Worm (Caenorhabditis elegans) whole organism, L4/young adult: Measurements from ENCODE around the gene phat-8.
"Not testable (repeated sequence)": the region's sequence is repeated elsewhere in the genome, so short reads cannot be mapped to it uniquely, and the experiment has no call there.

Experiments
- W03F9.2 ChIP-seq: fragments of 150-350 bp; optimal IDR thresholded peaks from 2 replicates; lab custom pipeline; 2014; ENCODE audit warnings: missing biosample characterization, missing genetic modification characterization
- dao-5 ChIP-seq: sonication (generic microtip); optimal IDR thresholded peaks from 2 replicates; lab custom pipeline; 2016; ENCODE audit warnings: missing genotype, missing genetic modification characterization, moderate library complexity, missing compliant biosample characterization
- him-1 ChIP-seq: sonication (generic microtip); optimal IDR thresholded peaks from 2 replicates; lab custom pipeline; 2016; ENCODE audit warnings: missing genotype, missing genetic modification reagents, missing genetic modification characterization, missing compliant biosample characterization

phat-8 gene

ce11 chrII:12471138-12471855, at the start of gene phat-8, which contains the start of gene F15A4.5:
TSS of gene phat-8 (plus strand) at chrII:12471805.
TSS of gene F15A4.5 (minus strand) at chrII:12471238.
- no peak for TF ChIP-seq dao-5 (tag; lab: Kevin White, UChicago)
- TF ChIP-seq W03F9.2 (tag; lab: Kevin White, UChicago), result no peak
- TF ChIP-seq him-1 (tag; lab: Kevin White, UChicago), result no peak

- TF ChIP-seq W03F9.2 (tag; lab: Kevin White, UChicago), result peak; percentile 32
- TF ChIP-seq him-1 (tag; lab: Kevin White, UChicago), result no peak
Observed at ce11 chrII:12425644-12426222, 45.9 kb upstream of the phat-8 start, which contains the start of gene daf-22. TSS of gene daf-22 (minus strand) at chrII:12425694.

- TF ChIP-seq W03F9.2 (tag; lab: Kevin White, UChicago), result no peak
- TF ChIP-seq dao-5 (tag; lab: Kevin White, UChicago), result no peak
- no peak for TF ChIP-seq him-1 (tag; lab: Kevin White, UChicago)
Observed at ce11 chrII:12429743-12430142, 41.9 kb upstream of the phat-8 start, which contains the start of gene Y57A10C.8. TSS of gene Y57A10C.8 (minus strand) at chrII:12429843.

- TF ChIP-seq W03F9.2 (tag; lab: Kevin White, UChicago), result no peak
- no peak for TF ChIP-seq dao-5 (tag; lab: Kevin White, UChicago)
- TF ChIP-seq him-1 (tag; lab: Kevin White, UChicago), result no peak
Observed at ce11 chrII:12432356-12432755, 39.2 kb upstream of the phat-8 start, which contains the start of gene dct-12. TSS of gene dct-12 (minus strand) at chrII:12432456.

ce11 chrII:12435202-12435872, 36.3 kb upstream of the phat-8 start:
- TF ChIP-seq W03F9.2 (tag; lab: Kevin White, UChicago) (no peak), dao-5 (tag; lab: Kevin White, UChicago) (no peak), him-1 (tag; lab: Kevin White, UChicago) (no peak)

ce11 chrII:12436717-12437116, 34.9 kb upstream of the phat-8 start:
- TF ChIP-seq dao-5 (tag; lab: Kevin White, UChicago) (no peak), him-1 (tag; lab: Kevin White, UChicago) (no peak), W03F9.2 (tag; lab: Kevin White, UChicago) (no peak)

ce11 chrII:12438441-12438840, 33.2 kb upstream of the phat-8 start, which contains the start of gene Y57A10C.9:
TSS of gene Y57A10C.9 (minus strand) at chrII:12438541.
- TF ChIP-seq dao-5 (tag; lab: Kevin White, UChicago), result no peak
- no peak for TF ChIP-seq him-1 (tag; lab: Kevin White, UChicago)
- TF ChIP-seq W03F9.2 (tag; lab: Kevin White, UChicago), result no peak

ce11 chrII:12441164-12441563, 30.4 kb upstream of the phat-8 start, which contains the start of gene Y57A10C.10:
TSS of gene Y57A10C.10 (minus strand) at chrII:12441264.
- TF ChIP-seq dao-5, W03F9.2, him-1 (tag; lab: Kevin White, UChicago): not testable (repeated sequence)

ce11 chrII:12444679-12445376, 26.8 kb upstream of the phat-8 start, which contains the start of the genes W05H5.1 and pitr-6:
TSS of gene W05H5.1 (minus strand) at chrII:12444779.
TSS of gene pitr-6 (plus strand) at chrII:12445326.
- TF ChIP-seq W03F9.2 (tag; lab: Kevin White, UChicago), result no peak
- TF ChIP-seq dao-5 (tag; lab: Kevin White, UChicago), result no peak
- TF ChIP-seq him-1 (tag; lab: Kevin White, UChicago), result no peak

ce11 chrII:12448241-12448640, 23.4 kb upstream of the phat-8 start, which contains the start of gene srh-27:
TSS of gene srh-27 (plus strand) at chrII:12448541.
- TF ChIP-seq him-1 (tag; lab: Kevin White, UChicago), result no peak
- TF ChIP-seq W03F9.2 (tag; lab: Kevin White, UChicago), result no peak
- no peak for TF ChIP-seq dao-5 (tag; lab: Kevin White, UChicago)

- TF ChIP-seq W03F9.2 (tag; lab: Kevin White, UChicago), result no peak
- TF ChIP-seq dao-5 (tag; lab: Kevin White, UChicago), result no peak
- no peak for TF ChIP-seq him-1 (tag; lab: Kevin White, UChicago)
Observed at ce11 chrII:12449849-12450248, 21.8 kb upstream of the phat-8 start, which contains the start of gene sre-34. TSS of gene sre-34 (plus strand) at chrII:12450149.

ce11 chrII:12452754-12453352, 18.8 kb upstream of the phat-8 start, which contains the start of the genes sre-35 and sre-33:
TSS of gene sre-35 (minus strand) at chrII:12452854.
TSS of gene sre-33 (plus strand) at chrII:12453302.
- TF ChIP-seq dao-5 (tag; lab: Kevin White, UChicago) (no peak), W03F9.2 (tag; lab: Kevin White, UChicago) (no peak), him-1 (tag; lab: Kevin White, UChicago) (no peak)
